Worm (Caenorhabditis elegans): Measurements from ENCODE around the gene gsp-2.
A peak's percentile ranks its signal among the peaks of the same experiment; 100 is the strongest.

- TF ChIP-seq aly-2 (tag; optimal IDR thresholded peaks at IDR 0.05), result no peak
- TF ChIP-seq R02D3.7 (tag; optimal IDR thresholded peaks at IDR 0.05), result no peak
- no peak for TF ChIP-seq nhr-111 (GFP tag; optimal IDR thresholded peaks at IDR 0.05)
- peak; percentile 78 for TF ChIP-seq ama-1 (optimal IDR thresholded peaks at IDR 0.05)
Measured at ce11 chrIII:7298045-7298444, 38.3 kb upstream of the gsp-2 start.

Measured in whole organism, L4 larva.